Fruit fly (Drosophila melanogaster) whole organism, embryonic: Measurements from ENCODE around the gene CG18542.

Source experiments
- CG10274 ChIP-seq: fragments of 200-800 bp; sonication (Bioruptor generic); optimal IDR thresholded peaks from 3 replicates; lab custom pipeline; 2017; ENCODE audit warnings: missing biosample characterization, mild to moderate bottlenecking, missing genetic modification characterization
- CG10654 ChIP-seq: fragments of 200-800 bp; sonication (Bioruptor generic); optimal IDR thresholded peaks from 2 replicates; lab custom pipeline; 2016; ENCODE audit warnings: missing biosample characterization, missing genetic modification characterization
- CG1647 ChIP-seq: fragments of 200-800 bp; sonication (Bioruptor generic); optimal IDR thresholded peaks from 3 replicates; lab custom pipeline; 2016; ENCODE audit warnings: missing biosample characterization, missing genetic modification characterization
- CG7987 ChIP-seq: fragments of 200-800 bp; sonication (Bioruptor generic); optimal IDR thresholded peaks from 2 replicates; lab custom pipeline; 2018; ENCODE audit warnings: missing biosample characterization, mild to moderate bottlenecking, missing genetic modification characterization, moderate library complexity
- Lpt ChIP-seq: fragments of >200 bp; optimal IDR thresholded peaks from 2 replicates; lab custom pipeline; 2018; ENCODE audit warnings: missing biosample characterization, missing genetic modification characterization
- Nf-YC ChIP-seq: fragments of 200-800 bp; optimal IDR thresholded peaks from 3 replicates; lab custom pipeline; 2019; ENCODE audit warnings: missing biosample characterization, mild to moderate bottlenecking, missing genetic modification characterization, moderate library complexity
- gsb-n ChIP-seq: fragments of 200-800 bp; sonication (Bioruptor generic); optimal IDR thresholded peaks from 3 replicates; lab custom pipeline; 2018; ENCODE audit warnings: missing biosample characterization, mild to moderate bottlenecking, missing genetic modification characterization
- rib ChIP-seq: fragments of 200-800 bp; sonication (Bioruptor generic); IDR thresholded peaks from 2 replicates; pipeline ENCODE4 v1.3.6; 2022; ENCODE audit warnings: missing biosample characterization, missing genetic modification characterization

- TF ChIP-seq Lpt (GFP tag; lab: Kevin White, UChicago) (no peak), CG7987 (GFP tag; lab: Kevin White, UChicago) (no peak), CG10274 (GFP tag; lab: Kevin White, UChicago) (no peak), CG1647 (GFP tag; lab: Kevin White, UChicago) (no peak), rib (GFP tag; lab: Robert Waterston, UW) (no peak), Nf-YC (tag; lab: Kevin White, UChicago) (no peak), CG10654 (GFP tag; lab: Kevin White, UChicago) (no peak), gsb-n (tag; lab: Kevin White, UChicago) (no peak)
Measured at dm6 chr3R:9640313-9640712, 45.2 kb upstream of the CG18542 start.
